Worm (Caenorhabditis elegans) whole organism, early embryonic: ENCODE data around the gene F35E12.2.

Experiments used
- B0310.2 ChIP-seq: sonication (generic microtip); optimal IDR thresholded peaks from 2 replicates; lab custom pipeline; 2016; ENCODE audit warnings: mild to moderate bottlenecking, missing genetic modification characterization, missing compliant biosample characterization
- F13C5.2 ChIP-seq: sonication (generic microtip); optimal IDR thresholded peaks from 2 replicates; lab custom pipeline; 2017; ENCODE audit warnings: mild to moderate bottlenecking, missing genetic modification characterization, inconsistent platforms, missing compliant biosample characterization
- ama-1 ChIP-seq: fragments of 150-350 bp; optimal IDR thresholded peaks from 2 replicates; lab custom pipeline; 2014
- ceh-13 ChIP-seq: fragments of 200-800 bp; sonication (Bioruptor generic); optimal IDR thresholded peaks from 2 replicates; lab custom pipeline; 2018; ENCODE audit warnings: mild to moderate bottlenecking, missing genetic modification characterization, missing compliant biosample characterization
- hnd-1 ChIP-seq: sonication (generic microtip); optimal IDR thresholded peaks from 2 replicates; lab custom pipeline; 2016; ENCODE audit warnings: missing genetic modification characterization, missing compliant biosample characterization
- scrt-1 ChIP-seq: fragments of 200-800 bp; sonication (Bioruptor generic); IDR thresholded peaks from 2 replicates; pipeline ENCODE4 v1.3.6; 2022; ENCODE audit warnings: missing genetic modification characterization, missing compliant biosample characterization
- tbx-11 ChIP-seq: fragments of 200-800 bp; sonication (Bioruptor generic); IDR thresholded peaks from 2 replicates; pipeline ENCODE4 v1.3.6; 2022; ENCODE audit warnings: missing genetic modification characterization, missing compliant biosample characterization

ce11 chrV:13739901-13740300, 15.2 kb upstream of the F35E12.2 start:
- no peak for TF ChIP-seq tbx-11 (GFP tag; lab: Robert Waterston, UW)
- no peak for TF ChIP-seq ama-1 (lab: Kevin White, UChicago)
- TF ChIP-seq scrt-1 (GFP tag; lab: Robert Waterston, UW), result no peak
- TF ChIP-seq F13C5.2 (tag; lab: Kevin White, UChicago), result no peak
- TF ChIP-seq hnd-1 (tag; lab: Kevin White, UChicago), result no peak
- no peak for TF ChIP-seq ceh-13 (GFP tag; lab: Kevin White, UChicago)
- TF ChIP-seq B0310.2 (tag; lab: Kevin White, UChicago), result no peak
